Fruit fly (Drosophila melanogaster) whole organism, prepupa: ENCODE measurements around the gene ec.

Experiments
- Blimp-1 ChIP-seq: fragments of 200-800 bp; sonication (Bioruptor generic); optimal IDR thresholded peaks from 3 replicates; lab custom pipeline; 2017; ENCODE audit warnings: missing biosample characterization, missing genetic modification characterization, mild to moderate bottlenecking, moderate library complexity, missing genetic modification reagents
- CG10631 ChIP-seq: fragments of 200-800 bp; sonication (Bioruptor generic); optimal IDR thresholded peaks from 2 replicates; lab custom pipeline; 2016; ENCODE audit warnings: missing biosample characterization, missing genetic modification characterization
- CG10669 ChIP-seq: fragments of 200-800 bp; sonication (Bioruptor generic); optimal IDR thresholded peaks from 3 replicates; lab custom pipeline; 2018; ENCODE audit warnings: missing biosample characterization, mild to moderate bottlenecking, missing genetic modification characterization, moderate library complexity
- CG11294 ChIP-seq: fragments of 200-800 bp; sonication (Bioruptor generic); IDR thresholded peaks from 2 replicates; pipeline ENCODE4 v1.3.6; 2022; ENCODE audit warnings: missing biosample characterization, missing genetic modification characterization
- CG11902 ChIP-seq: fragments of 200-800 bp; sonication (Bioruptor generic); optimal IDR thresholded peaks from 3 replicates; lab custom pipeline; 2016; ENCODE audit warnings: missing biosample characterization, missing genetic modification characterization
- CG15336 ChIP-seq: fragments of 200-800 bp; sonication (Bioruptor generic); IDR thresholded peaks from 2 replicates; pipeline ENCODE4 v1.3.6; 2022; ENCODE audit warnings: missing biosample characterization, missing genetic modification characterization
- CG16779 ChIP-seq: fragments of 200-800 bp; sonication (Bioruptor generic); optimal IDR thresholded peaks from 3 replicates; lab custom pipeline; 2017; ENCODE audit warnings: missing biosample characterization, mild to moderate bottlenecking, missing genetic modification characterization
- CG3032 ChIP-seq: fragments of 200-800 bp; optimal IDR thresholded peaks from 2 replicates; lab custom pipeline; 2019; ENCODE audit warnings: missing biosample characterization, mild to moderate bottlenecking, missing genetic modification characterization, moderate library complexity
- CG31627 ChIP-seq: fragments of 200-800 bp; sonication (Bioruptor generic); optimal IDR thresholded peaks from 3 replicates; lab custom pipeline; 2016; ENCODE audit warnings: missing biosample characterization, missing genetic modification characterization
- CG32006 ChIP-seq: fragments of 200-800 bp; sonication (Bioruptor generic); optimal IDR thresholded peaks from 3 replicates; lab custom pipeline; 2017; ENCODE audit warnings: missing biosample characterization, mild to moderate bottlenecking, missing genetic modification characterization
- CG34406 ChIP-seq: fragments of 200-800 bp; sonication (Bioruptor generic); optimal IDR thresholded peaks from 3 replicates; lab custom pipeline; 2016; ENCODE audit warnings: missing biosample characterization, missing genetic modification characterization
- CG3919 ChIP-seq: fragments of 200-800 bp; sonication (Bioruptor generic); optimal IDR thresholded peaks from 3 replicates; lab custom pipeline; 2016; ENCODE audit warnings: missing biosample characterization, missing genetic modification characterization
- CG6163 ChIP-seq: fragments of 200-800 bp; sonication (Bioruptor generic); IDR thresholded peaks from 3 replicates; pipeline ENCODE4 v1.3.6; 2022; ENCODE audit warnings: missing biosample characterization, missing genetic modification characterization
- CG6276 ChIP-seq: fragments of 200-800 bp; sonication (Bioruptor generic); optimal IDR thresholded peaks from 2 replicates; lab custom pipeline; 2017; ENCODE audit warnings: missing biosample characterization, mild to moderate bottlenecking, missing genetic modification characterization
- CG6808 ChIP-seq: fragments of 200-800 bp; sonication (Bioruptor generic); optimal IDR thresholded peaks from 3 replicates; lab custom pipeline; 2017; ENCODE audit warnings: missing biosample characterization, missing genetic modification characterization, mild to moderate bottlenecking, moderate library complexity, missing genetic modification reagents
- CG7368 ChIP-seq: fragments of 200-800 bp; sonication (Bioruptor generic); optimal IDR thresholded peaks from 3 replicates; lab custom pipeline; 2016; ENCODE audit warnings: missing biosample characterization, missing genetic modification characterization
- CG8119 ChIP-seq: fragments of 200-800 bp; sonication (Bioruptor generic); IDR thresholded peaks from 3 replicates; pipeline ENCODE4 v1.3.6; 2022; ENCODE audit warnings: missing biosample characterization, missing genetic modification characterization
- CG8632 ChIP-seq: fragments of 200-800 bp; sonication (Bioruptor generic); optimal IDR thresholded peaks from 3 replicates; lab custom pipeline; 2016; ENCODE audit warnings: missing biosample characterization, missing genetic modification characterization
- Eip75B ChIP-seq: fragments of 200-800 bp; sonication (Bioruptor generic); optimal IDR thresholded peaks from 3 replicates; lab custom pipeline; 2016; ENCODE audit warnings: missing biosample characterization, missing genetic modification characterization
- Eip78C ChIP-seq: fragments of 200-800 bp; sonication (Bioruptor generic); peaks from one replicate; lab custom pipeline; 2016; ENCODE audit warnings: missing biosample characterization, missing genetic modification characterization
- Ets21C ChIP-seq: fragments of 200-800 bp; sonication (Bioruptor generic); optimal IDR thresholded peaks from 3 replicates; lab custom pipeline; 2016; ENCODE audit warnings: missing biosample characterization, missing genetic modification characterization
- Ets96B ChIP-seq: fragments of 200-800 bp; optimal IDR thresholded peaks from 2 replicates; lab custom pipeline; 2019; ENCODE audit warnings: missing biosample characterization, mild to moderate bottlenecking, missing genetic modification characterization, moderate library complexity
- Gug ChIP-seq: fragments of 200-800 bp; sonication (Bioruptor generic); IDR thresholded peaks from 2 replicates; pipeline ENCODE4 v1.3.6; 2022; ENCODE audit warnings: missing biosample characterization, missing genetic modification characterization
- Hr38 ChIP-seq: sonication (Bioruptor generic); optimal IDR thresholded peaks from 2 replicates; lab custom pipeline; 2016; ENCODE audit warnings: missing biosample characterization, missing genetic modification characterization
- Hr39 ChIP-seq: fragments of 200-800 bp; sonication (Bioruptor generic); optimal IDR thresholded peaks from 2 replicates; lab custom pipeline; 2016; ENCODE audit warnings: missing biosample characterization, missing genetic modification characterization
- Hr4 ChIP-seq: fragments of 200-800 bp; sonication (Bioruptor generic); optimal IDR thresholded peaks from 3 replicates; lab custom pipeline; 2016; ENCODE audit warnings: missing biosample characterization, missing genetic modification characterization
- Lpt ChIP-seq: fragments of 200-800 bp; sonication (Bioruptor generic); optimal IDR thresholded peaks from 3 replicates; lab custom pipeline; 2016; ENCODE audit warnings: missing biosample characterization, missing genetic modification characterization
- Met ChIP-seq: fragments of 200-800 bp; sonication (Bioruptor generic); optimal IDR thresholded peaks from 3 replicates; lab custom pipeline; 2016; ENCODE audit warnings: missing biosample characterization, missing genetic modification characterization
- OdsH ChIP-seq: fragments of 200-800 bp; sonication (Bioruptor generic); optimal IDR thresholded peaks from 3 replicates; lab custom pipeline; 2016; ENCODE audit warnings: missing biosample characterization, missing genetic modification characterization
- Smox ChIP-seq: fragments of 200-800 bp; sonication (Bioruptor generic); optimal IDR thresholded peaks from 3 replicates; lab custom pipeline; 2016; ENCODE audit warnings: missing biosample characterization, missing genetic modification characterization
- Sox102F ChIP-seq: fragments of 200-800 bp; sonication (Bioruptor generic); optimal IDR thresholded peaks from 2 replicates; lab custom pipeline; 2016; ENCODE audit warnings: missing biosample characterization, mild to moderate bottlenecking, missing genetic modification characterization
- Sox14 ChIP-seq: fragments of 200-800 bp; sonication (Bioruptor generic); optimal IDR thresholded peaks from 3 replicates; lab custom pipeline; 2016; ENCODE audit warnings: missing biosample characterization, missing genetic modification characterization
- Sox15 ChIP-seq: fragments of 200-800 bp; sonication (Bioruptor generic); optimal IDR thresholded peaks from 3 replicates; lab custom pipeline; 2016; ENCODE audit warnings: missing biosample characterization, missing genetic modification characterization
- achi ChIP-seq: fragments of 200-800 bp; sonication (Bioruptor generic); optimal IDR thresholded peaks from 3 replicates; lab custom pipeline; 2016; ENCODE audit warnings: missing biosample characterization, missing genetic modification characterization
- acj6 ChIP-seq: fragments of 200-800 bp; sonication (Bioruptor generic); optimal IDR thresholded peaks from 3 replicates; lab custom pipeline; 2016; ENCODE audit warnings: missing biosample characterization, missing genetic modification characterization
- cyc ChIP-seq: fragments of 200-800 bp; sonication (Bioruptor generic); optimal IDR thresholded peaks from 3 replicates; lab custom pipeline; 2016; ENCODE audit warnings: missing biosample characterization, missing genetic modification characterization
- dac ChIP-seq: fragments of 200-800 bp; sonication (Bioruptor generic); optimal IDR thresholded peaks from 2 replicates; lab custom pipeline; 2017; ENCODE audit warnings: missing biosample characterization, mild to moderate bottlenecking, missing genetic modification characterization
- dsx ChIP-seq: fragments of 200-800 bp; optimal IDR thresholded peaks from 3 replicates; lab custom pipeline; 2019; ENCODE audit warnings: missing biosample characterization, mild to moderate bottlenecking, missing genetic modification characterization, moderate library complexity; ENCODE audit not compliant: poor library complexity, severe bottlenecking
- eg ChIP-seq: fragments of 200-800 bp; sonication (Bioruptor generic); IDR thresholded peaks from 3 replicates; pipeline ENCODE4 v1.3.6; 2022; ENCODE audit warnings: missing biosample characterization, missing genetic modification characterization
- esn ChIP-seq: fragments of 200-800 bp; sonication (Bioruptor generic); optimal IDR thresholded peaks from 2 replicates; lab custom pipeline; 2016; ENCODE audit warnings: missing biosample characterization, mild to moderate bottlenecking, missing genetic modification characterization, moderate library complexity
- fd59A ChIP-seq: fragments of 200-800 bp; sonication (Bioruptor generic); optimal IDR thresholded peaks from 2 replicates; lab custom pipeline; 2017; ENCODE audit warnings: missing biosample characterization, mild to moderate bottlenecking, missing genetic modification characterization, missing genetic modification reagents
- fd85E ChIP-seq: fragments of 200-800 bp; sonication (Bioruptor generic); optimal IDR thresholded peaks from 3 replicates; lab custom pipeline; 2016; ENCODE audit warnings: missing biosample characterization, missing genetic modification characterization
- fkh ChIP-seq: fragments of 200-800 bp; sonication (Bioruptor generic); optimal IDR thresholded peaks from 3 replicates; lab custom pipeline; 2017; ENCODE audit warnings: missing biosample characterization, mild to moderate bottlenecking, missing genetic modification characterization, moderate library complexity
- net ChIP-seq: fragments of 200-800 bp; sonication (Bioruptor generic); optimal IDR thresholded peaks from 3 replicates; lab custom pipeline; 2016; ENCODE audit warnings: missing biosample characterization, missing genetic modification characterization
- pdm3 ChIP-seq: fragments of 200-800 bp; sonication (Bioruptor generic); optimal IDR thresholded peaks from 3 replicates; lab custom pipeline; 2016; ENCODE audit warnings: missing biosample characterization, missing genetic modification characterization
- salr ChIP-seq, 2 experiments: fragments of 200-800 bp; sonication (Bioruptor generic); optimal IDR thresholded peaks; 3 replicates each; lab custom pipeline; 2016 to 2018; ENCODE audit warnings: missing biosample characterization in 2 of 2, missing genetic modification characterization in 2 of 2, mild to moderate bottlenecking in 1 of 2
- svp ChIP-seq: fragments of 200-800 bp; sonication (Bioruptor generic); peaks from one replicate; lab custom pipeline; 2016; ENCODE audit warnings: missing biosample characterization, missing genetic modification characterization
- topi ChIP-seq: fragments of 200-800 bp; sonication (Bioruptor generic); optimal IDR thresholded peaks from 3 replicates; lab custom pipeline; 2016; ENCODE audit warnings: missing biosample characterization, missing genetic modification characterization
- vri ChIP-seq: fragments of 200-800 bp; sonication (Bioruptor generic); optimal IDR thresholded peaks from 3 replicates; lab custom pipeline; 2016; ENCODE audit warnings: missing biosample characterization, mild to moderate bottlenecking, missing genetic modification characterization

The ec gene

DNA sequence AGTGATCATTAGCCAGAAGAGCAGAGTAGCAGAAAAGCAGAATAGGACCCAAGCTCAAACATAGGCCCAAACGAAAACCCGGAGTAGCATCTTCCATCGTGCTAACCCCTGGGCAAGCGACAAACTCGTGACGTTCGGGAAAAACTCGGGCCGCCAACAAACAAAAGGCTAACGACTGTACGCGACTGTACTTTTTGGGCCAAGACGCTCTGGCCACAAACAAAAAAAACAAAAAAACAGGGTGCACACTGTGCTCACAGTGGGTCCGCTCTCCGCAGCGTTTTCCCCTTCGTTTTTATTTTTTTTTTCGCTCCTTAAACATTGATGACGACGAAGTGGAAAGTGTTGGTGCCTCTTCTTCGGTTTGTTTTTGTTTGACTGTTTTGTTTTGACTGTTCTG, 31.4 kb downstream of the ec start:
- TF ChIP-seq CG6808 (GFP tag; lab: Kevin White, UChicago) (peak; percentile 17), fd59A (GFP tag; lab: Kevin White, UChicago) (no peak), CG3919 (no peak), Eip78C (peak; percentile 48), CG11294 (GFP tag; lab: Robert Waterston, UW) (no peak), CG7368 (GFP tag; lab: Kevin White, UChicago) (no peak), Blimp-1 (no peak), CG31627 (GFP tag; lab: Kevin White, UChicago) (no peak), pdm3 (GFP tag; lab: Kevin White, UChicago) (no peak), Hr4 (GFP tag; lab: Kevin White, UChicago) (no peak), Hr39 (no peak), CG8632 (GFP tag; lab: Kevin White, UChicago) (no peak), fd85E (GFP tag; lab: Kevin White, UChicago) (no peak), CG34406 (GFP tag; lab: Kevin White, UChicago) (no peak), CG6163 (GFP tag; lab: Robert Waterston, UW) (peak; percentile 38; the same call in 1 of the 3 replicates), Sox15 (GFP tag; lab: Kevin White, UChicago) (no peak), CG15336 (GFP tag; lab: Robert Waterston, UW) (peak; percentile 23; the same call in 1 of the 2 replicates), Ets21C (GFP tag; lab: Kevin White, UChicago) (no peak), net (no peak), Sox14 (GFP tag; lab: Kevin White, UChicago) (no peak), cyc (GFP tag; lab: Kevin White, UChicago) (no peak), vri (no peak), svp (GFP tag; lab: Kevin White, UChicago) (no peak), Lpt (GFP tag; lab: Kevin White, UChicago) (peak; percentile 26), CG16779 (tag; lab: Kevin White, UChicago) (no peak), Gug (GFP tag; lab: Robert Waterston, UW) (no peak), CG8119 (GFP tag; lab: Robert Waterston, UW) (peak; percentile 40; the same call in 1 of the 3 replicates), Smox (GFP tag; lab: Kevin White, UChicago) (no peak), CG3032 (tag; lab: Kevin White, UChicago) (no peak), acj6 (no peak), CG10631 (GFP tag; lab: Kevin White, UChicago) (no peak), achi (GFP tag; lab: Kevin White, UChicago) (no peak), Eip75B (GFP tag; lab: Kevin White, UChicago) (no peak), dac (GFP tag; lab: Kevin White, UChicago) (no peak), CG10669 (GFP tag; lab: Kevin White, UChicago) (no peak), CG6276 (GFP tag; lab: Kevin White, UChicago) (no peak), Sox102F (GFP tag; lab: Kevin White, UChicago) (no peak), eg (GFP tag; lab: Robert Waterston, UW) (0 out of 3 replicates have a peak, but pooled peaks have one; percentile 32), salr (GFP tag; optimal IDR thresholded peaks at IDR 0.05; lab: Kevin White, UChicago) (no peak), OdsH (GFP tag; lab: Kevin White, UChicago) (no peak), Hr38 (GFP tag; lab: Kevin White, UChicago) (no peak), Ets96B (no peak), topi (GFP tag; lab: Kevin White, UChicago) (no peak), dsx (GFP tag; lab: Kevin White, UChicago) (no peak), Met (no peak), fkh (peak; percentile 3), esn (no peak), CG11902 (GFP tag; lab: Kevin White, UChicago) (no peak), CG32006 (GFP tag; lab: Kevin White, UChicago) (peak; percentile 2)
